Fruit fly (Drosophila melanogaster): ENCODE data around the gene Agpat1.

The Agpat1 gene

dm6 chrX:12719152-12719779 lies 45.8 kb upstream of the Agpat1 start (continued):
- TF ChIP-seq Met (GFP tag; optimal IDR thresholded peaks at IDR 0.05) (peak; percentile 86), CG11294 (GFP tag; IDR thresholded peaks at IDR 0.05) (peak; percentile 74), CG9139 (GFP tag; optimal IDR thresholded peaks at IDR 0.05) (peak; percentile 71), Blimp-1 (GFP tag; optimal IDR thresholded peaks at IDR 0.05) (peak; percentile 41), CG10669 (GFP tag; optimal IDR thresholded peaks at IDR 0.05) (peak; percentile 90), fd85E (GFP tag; optimal IDR thresholded peaks at IDR 0.05) (peak; percentile 67), CG6276 (GFP tag; optimal IDR thresholded peaks at IDR 0.05) (peak; percentile 75), fkh (GFP tag; optimal IDR thresholded peaks at IDR 0.05) (no peak), CG3032 (tag; optimal IDR thresholded peaks at IDR 0.05) (peak; percentile 85), ss (GFP tag; optimal IDR thresholded peaks at IDR 0.05) (peak; percentile 79 to 87), CG16779 (tag; optimal IDR thresholded peaks at IDR 0.05) (peak; percentile 76), lz (GFP tag; optimal IDR thresholded peaks at IDR 0.05) (peak; percentile 85), net (GFP tag; optimal IDR thresholded peaks at IDR 0.05) (peak; percentile 85), CG6808 (GFP tag; optimal IDR thresholded peaks at IDR 0.05) (peak; percentile 86), CG15336 (GFP tag; IDR thresholded peaks at IDR 0.05) (peak; percentile 81), vri (GFP tag; optimal IDR thresholded peaks at IDR 0.05) (peak; percentile 68), Sox14 (GFP tag; optimal IDR thresholded peaks at IDR 0.05) (peak; percentile 86)

dm6 chrX:12719940-12720355 lies 45.1 kb upstream of the Agpat1 start:
- TF ChIP-seq fd59A (GFP tag; optimal IDR thresholded peaks at IDR 0.05) (no peak), CG8319 (GFP tag; optimal IDR thresholded peaks at IDR 0.05) (no peak), Sox15 (GFP tag; optimal IDR thresholded peaks at IDR 0.05) (no peak), Gug (GFP tag; IDR thresholded peaks at IDR 0.05) (no peak), CG1621 (tag; optimal IDR thresholded peaks at IDR 0.05) (no peak), dsx (GFP tag; optimal IDR thresholded peaks at IDR 0.05; ENCODE audit: poor library complexity, severe bottlenecking) (peak; percentile 6), ss (GFP tag; optimal IDR thresholded peaks at IDR 0.05) (no peak), Eip75B (GFP tag; optimal IDR thresholded peaks at IDR 0.05) (no peak), cyc (GFP tag; optimal IDR thresholded peaks at IDR 0.05) (no peak), CG10631 (GFP tag; optimal IDR thresholded peaks at IDR 0.05) (no peak), CG6163 (GFP tag; IDR thresholded peaks at IDR 0.05) (peak; percentile 37; the same call in 1 of the 3 replicates), Eip78C (GFP tag) (peak; percentile 63), CG9139 (GFP tag; optimal IDR thresholded peaks at IDR 0.05) (no peak), CG34406 (GFP tag; optimal IDR thresholded peaks at IDR 0.05) (no peak), CG7368 (GFP tag; optimal IDR thresholded peaks at IDR 0.05) (no peak), Eip93F (GFP tag; optimal IDR thresholded peaks at IDR 0.05) (no peak), vri (GFP tag; optimal IDR thresholded peaks at IDR 0.05) (no peak), CG3032 (tag; optimal IDR thresholded peaks at IDR 0.05) (no peak)

- TF ChIP-seq Blimp-1 (GFP tag; optimal IDR thresholded peaks at IDR 0.05) (no peak), eg (GFP tag; IDR thresholded peaks at IDR 0.05) (0 out of 3 replicates have a peak, but pooled peaks have one; percentile 31), CG8119 (GFP tag; IDR thresholded peaks at IDR 0.05) (peak; percentile 16; the same call in 1 of the 3 replicates)
Observed at dm6 chrX:12721111-12721869, 43.8 kb upstream of the Agpat1 start.

dm6 chrX:12722009-12722408 lies 43.1 kb upstream of the Agpat1 start:
- TF ChIP-seq CG10631 (GFP tag; optimal IDR thresholded peaks at IDR 0.05) (no peak), CG11902 (GFP tag; optimal IDR thresholded peaks at IDR 0.05) (no peak), CG8119 (GFP tag; IDR thresholded peaks at IDR 0.05) (no peak), ss (GFP tag; optimal IDR thresholded peaks at IDR 0.05) (no peak), CG11762 (GFP tag; optimal IDR thresholded peaks at IDR 0.05; ENCODE audit: insufficient read depth) (no peak), CG15336 (GFP tag; IDR thresholded peaks at IDR 0.05) (no peak), fd59A (GFP tag; optimal IDR thresholded peaks at IDR 0.05) (no peak), Ets21C (GFP tag; optimal IDR thresholded peaks at IDR 0.05) (no peak), topi (GFP tag; optimal IDR thresholded peaks at IDR 0.05) (no peak), CG31627 (GFP tag; optimal IDR thresholded peaks at IDR 0.05) (no peak), spab (GFP tag; optimal IDR thresholded peaks at IDR 0.05) (no peak), cyc (GFP tag; optimal IDR thresholded peaks at IDR 0.05) (no peak), OdsH (GFP tag; optimal IDR thresholded peaks at IDR 0.05) (no peak)
